Worm (Caenorhabditis elegans): Measurements from ENCODE around the gene lite-1.

lite-1 gene

ce11 chrX:6274270-6274669, 43.7 kb upstream of the lite-1 start (continued):
- TF ChIP-seq nhr-77 (tag; optimal IDR thresholded peaks at IDR 0.05) (peak; percentile 62), nhr-237 (tag; optimal IDR thresholded peaks at IDR 0.05) (no peak), unc-62 (GFP tag; optimal IDR thresholded peaks at IDR 0.05 in 1 of 2) (no peak), unc-62 (tag; optimal IDR thresholded peaks at IDR 0.05) (no peak), snpc-4 (tag; optimal IDR thresholded peaks at IDR 0.05) (no peak), mes-2 (tag; optimal IDR thresholded peaks at IDR 0.05; ENCODE audit: poor library complexity, severe bottlenecking) (no peak), hif-1 (tag; optimal IDR thresholded peaks at IDR 0.05) (peak in 1 of 2 experiments; percentile 36)

- TF ChIP-seq mxl-3 (GFP tag; optimal IDR thresholded peaks at IDR 0.05) (no peak), sdz-12 (GFP tag; optimal IDR thresholded peaks at IDR 0.05) (no peak), ceh-20 (GFP tag; IDR thresholded peaks at IDR 0.05) (no peak), zfp-3 (GFP tag; conservative IDR thresholded peaks at IDR 0.05) (peak; percentile 69; the same call in 1 of the 2 replicates), zip-2 (tag; optimal IDR thresholded peaks at IDR 0.05) (no peak), zag-1 (tag; optimal IDR thresholded peaks at IDR 0.05) (no peak), F26F4.8 (GFP tag; conservative IDR thresholded peaks at IDR 0.05) (no peak), Y75B8A.6 (GFP tag; IDR thresholded peaks at IDR 0.05) (no peak), nhr-11 (tag; optimal IDR thresholded peaks at IDR 0.05) (no peak), ceh-28 (tag; optimal IDR thresholded peaks at IDR 0.05) (no peak), lin-13 (GFP tag; optimal IDR thresholded peaks at IDR 0.05) (no peak), gei-8 (GFP tag; optimal IDR thresholded peaks at IDR 0.05) (no peak), dve-1 (tag; optimal IDR thresholded peaks at IDR 0.05; ENCODE audit: insufficient read depth) (peak; percentile 63), daf-16 (GFP tag; optimal IDR thresholded peaks at IDR 0.05) (no peak), daf-16 (tag; optimal IDR thresholded peaks at IDR 0.05) (peak; percentile 29), daf-8 (GFP tag; IDR thresholded peaks at IDR 0.05) (no peak), T26A8.4 (GFP tag; IDR thresholded peaks at IDR 0.05) (peak; percentile 8; the same call in 1 of the 2 replicates), lin-15B (tag; optimal IDR thresholded peaks at IDR 0.05) (no peak), pha-4 (GFP tag; IDR thresholded peaks at IDR 0.05) (peak; percentile 63; the same call in 1 of the 2 replicates), pha-4 (tag; optimal IDR thresholded peaks at IDR 0.05) (no peak)
Measured at ce11 chrX:6273772-6274171, 43.2 kb upstream of the lite-1 start.

- peak; percentile 37 for TF ChIP-seq nhr-102 (tag; optimal IDR thresholded peaks at IDR 0.05)
- peak; percentile 93 for TF ChIP-seq pqm-1 (tag; optimal IDR thresholded peaks at IDR 0.05)
- peak; percentile 94 for TF ChIP-seq nhr-28 (tag; optimal IDR thresholded peaks at IDR 0.05)
- TF ChIP-seq Y105C5A.15 (GFP tag; IDR thresholded peaks at IDR 0.05), result no peak
- peak; percentile 76 for TF ChIP-seq hlh-30 (tag; optimal IDR thresholded peaks at IDR 0.05; ENCODE audit: insufficient read depth)
- TF ChIP-seq tra-1 (GFP tag; IDR thresholded peaks at IDR 0.05), result 0 out of 2 replicates have a peak, but pooled peaks have one; percentile 49
- peak; percentile 90 for TF ChIP-seq dmd-6 (GFP tag; IDR thresholded peaks at IDR 0.05)
- peak; percentile 54 for TF ChIP-seq nhr-48 (tag; optimal IDR thresholded peaks at IDR 0.05)
- TF ChIP-seq nhr-77 (tag; optimal IDR thresholded peaks at IDR 0.05), result peak; percentile 70
- peak in 1 of 2 experiments; percentile 17 for TF ChIP-seq lsy-2 (tag; optimal IDR thresholded peaks at IDR 0.05)
- TF ChIP-seq dve-1 (tag; optimal IDR thresholded peaks at IDR 0.05; ENCODE audit: insufficient read depth), result peak; percentile 94
- peak; percentile 50 for TF ChIP-seq ztf-7 (tag; optimal IDR thresholded peaks at IDR 0.05)
- no peak for TF ChIP-seq zip-2 (tag; optimal IDR thresholded peaks at IDR 0.05)
- no peak for TF ChIP-seq dmd-9 (GFP tag; IDR thresholded peaks at IDR 0.05)
- no peak for TF ChIP-seq zfp-2 (tag; optimal IDR thresholded peaks at IDR 0.05)
- no peak for TF ChIP-seq spr-1 (tag; optimal IDR thresholded peaks at IDR 0.05)
- TF ChIP-seq zfp-3 (GFP tag; conservative IDR thresholded peaks at IDR 0.05), result no peak
- no peak for TF ChIP-seq nhr-6 (tag; optimal IDR thresholded peaks at IDR 0.05)
- TF ChIP-seq mep-1 (tag; optimal IDR thresholded peaks at IDR 0.05), result peak; percentile 50
- TF ChIP-seq aha-1 (tag), result peak; percentile 10
- TF ChIP-seq hif-1 (tag; optimal IDR thresholded peaks at IDR 0.05), result peak in 1 of 2 experiments; percentile 49
- peak in 1 of 2 experiments; percentile 66 for TF ChIP-seq unc-62 (GFP tag; optimal IDR thresholded peaks at IDR 0.05 in 1 of 2)
- TF ChIP-seq unc-62 (tag; optimal IDR thresholded peaks at IDR 0.05), result no peak
- TF ChIP-seq daf-16 (GFP tag; optimal IDR thresholded peaks at IDR 0.05), result peak in 1 of 2 experiments; percentile 85
- TF ChIP-seq daf-16 (tag; optimal IDR thresholded peaks at IDR 0.05), result peak; percentile 99
- peak; percentile 88 for TF ChIP-seq php-3 (GFP tag; IDR thresholded peaks at IDR 0.05)
- 0 out of 2 replicates have a peak, but pooled peaks have one; percentile 11 for TF ChIP-seq T26A8.4 (GFP tag; IDR thresholded peaks at IDR 0.05)
- TF ChIP-seq hlh-11 (tag; optimal IDR thresholded peaks at IDR 0.05), result peak; percentile 89
- peak; percentile 56 for TF ChIP-seq T20F7.1 (GFP tag; optimal IDR thresholded peaks at IDR 0.05)
- 0 out of 2 replicates have a peak, but pooled peaks have one; percentile 15 for TF ChIP-seq mdt-29 (GFP tag; IDR thresholded peaks at IDR 0.05)
- peak; percentile 30 for TF ChIP-seq nhr-10 (tag; optimal IDR thresholded peaks at IDR 0.05)
Measured at ce11 chrX:6271718-6272117, 41.1 kb upstream of the lite-1 start, which contains the start of gene lro-1. TSS of gene lro-1 (plus strand) at chrX:6272089.

Data from whole organism, L4 larva.